Fruit fly (Drosophila melanogaster) whole organism, embryonic: ENCODE measurements around the gene Ras85D.

Source experiments
- Awh ChIP-seq: fragments of 200-800 bp; sonication (Bioruptor generic); IDR thresholded peaks from 2 replicates; pipeline ENCODE4, ENCODE4 v1.3.6; 2022; ENCODE audit warnings: missing biosample characterization, missing genetic modification characterization
- CG10959 ChIP-seq: fragments of 200-800 bp; sonication (Bioruptor generic); IDR thresholded peaks from 2 replicates; pipeline ENCODE4 v1.3.6; 2022; ENCODE audit warnings: missing biosample characterization, missing genetic modification characterization
- CG11504 ChIP-seq: fragments of 200-800 bp; sonication (Bioruptor generic); optimal IDR thresholded peaks from 3 replicates; lab custom pipeline; 2019; ENCODE audit warnings: missing biosample characterization, mild to moderate bottlenecking, missing genetic modification characterization, moderate library complexity
- CG12155 ChIP-seq: fragments of 200-800 bp; sonication (Bioruptor generic); optimal IDR thresholded peaks from 3 replicates; lab custom pipeline; 2016; ENCODE audit warnings: missing biosample characterization, missing genetic modification characterization
- CG16815 ChIP-seq: fragments of 200-800 bp; sonication (Bioruptor generic); optimal IDR thresholded peaks from 3 replicates; lab custom pipeline; 2017; ENCODE audit warnings: missing biosample characterization, mild to moderate bottlenecking, missing genetic modification characterization
- CG17359 ChIP-seq: fragments of 200-800 bp; sonication (Bioruptor generic); optimal IDR thresholded peaks from 3 replicates; lab custom pipeline; 2018; ENCODE audit warnings: missing biosample characterization, mild to moderate bottlenecking, missing genetic modification characterization, moderate library complexity
- CG17612 ChIP-seq: fragments of 200-800 bp; sonication (Bioruptor generic); IDR thresholded peaks from 2 replicates; pipeline ENCODE4 v1.3.6; 2022; ENCODE audit warnings: missing biosample characterization, missing genetic modification characterization
- CG5953 ChIP-seq: fragments of 200-800 bp; sonication (Bioruptor generic); IDR thresholded peaks from 2 replicates; pipeline ENCODE4 v1.3.6; 2022; ENCODE audit warnings: missing biosample characterization, missing genetic modification characterization
- CG6175 ChIP-seq: fragments of 200-800 bp; sonication (Bioruptor generic); IDR thresholded peaks from 3 replicates; pipeline ENCODE4 v1.3.6; 2022; ENCODE audit warnings: missing biosample characterization, missing genetic modification characterization
- CG6272 ChIP-seq: fragments of 200-800 bp; sonication (Bioruptor generic); IDR thresholded peaks from 2 replicates; pipeline ENCODE4 v1.3.6; 2022; ENCODE audit warnings: missing biosample characterization, missing genetic modification characterization
- CG7839 ChIP-seq: fragments of 200-800 bp; sonication (Bioruptor generic); optimal IDR thresholded peaks from 3 replicates; lab custom pipeline; 2018; ENCODE audit warnings: missing biosample characterization, mild to moderate bottlenecking, missing genetic modification characterization, moderate library complexity
- CG7987 ChIP-seq: fragments of 200-800 bp; sonication (Bioruptor generic); optimal IDR thresholded peaks from 2 replicates; lab custom pipeline; 2018; ENCODE audit warnings: missing biosample characterization, mild to moderate bottlenecking, missing genetic modification characterization, moderate library complexity
- CG9727 ChIP-seq: fragments of 200-800 bp; sonication (Bioruptor generic); optimal IDR thresholded peaks from 3 replicates; lab custom pipeline; 2017; ENCODE audit warnings: missing biosample characterization, mild to moderate bottlenecking, missing genetic modification characterization
- Camta ChIP-seq: fragments of 200-800 bp; sonication (Bioruptor generic); optimal IDR thresholded peaks from 2 replicates; lab custom pipeline; 2016; ENCODE audit warnings: missing biosample characterization, missing genetic modification characterization
- Ets97D ChIP-seq: fragments of 200-800 bp; sonication (Bioruptor generic); optimal IDR thresholded peaks from 3 replicates; lab custom pipeline; 2016; ENCODE audit warnings: missing biosample characterization, missing genetic modification characterization
- Fer1 ChIP-seq: fragments of 200-800 bp; sonication (Bioruptor generic); optimal IDR thresholded peaks from 2 replicates; lab custom pipeline; 2017; ENCODE audit warnings: missing biosample characterization, mild to moderate bottlenecking, missing genetic modification characterization
- HLH4C ChIP-seq: fragments of 200-800 bp; sonication (Bioruptor generic); IDR thresholded peaks from 3 replicates; pipeline ENCODE4 v1.3.6; 2022; ENCODE audit warnings: missing biosample characterization, missing genetic modification characterization; ENCODE audit not compliant: partially characterized antibody
- HmgD ChIP-seq: fragments of 200-800 bp; sonication (Bioruptor generic); optimal IDR thresholded peaks from 3 replicates; lab custom pipeline; 2016; ENCODE audit warnings: missing biosample characterization, missing genetic modification characterization
- MESR4 ChIP-seq: fragments of 200-800 bp; sonication (Bioruptor generic); optimal IDR thresholded peaks from 2 replicates; lab custom pipeline; 2018; ENCODE audit warnings: missing biosample characterization, mild to moderate bottlenecking, missing genetic modification characterization, moderate library complexity
- Med ChIP-seq: fragments of 200-800 bp; sonication (Bioruptor generic); peaks from one replicate; lab custom pipeline; 2016; ENCODE audit warnings: missing biosample characterization, missing genetic modification characterization, mild to moderate bottlenecking, inconsistent platforms, moderate library complexity
- Oli ChIP-seq: fragments of 200-800 bp; sonication (Bioruptor generic); optimal IDR thresholded peaks from 2 replicates; lab custom pipeline; 2018; ENCODE audit warnings: missing biosample characterization, mild to moderate bottlenecking, missing genetic modification characterization, moderate library complexity
- Optix ChIP-seq: fragments of 200-800 bp; sonication (Bioruptor generic); IDR thresholded peaks from 3 replicates; pipeline ENCODE4 v1.3.6; 2022; ENCODE audit warnings: missing biosample characterization, missing genetic modification characterization
- Sry-β ChIP-seq: fragments of 200-800 bp; sonication (Bioruptor generic); optimal IDR thresholded peaks from 2 replicates; lab custom pipeline; 2018; ENCODE audit warnings: missing biosample characterization, mild to moderate bottlenecking, missing genetic modification characterization, moderate library complexity
- Trl ChIP-seq, 3 experiments: fragments of >200 bp in 2 of 3; fragments of 200-800 bp in 1 of 3; sonication (Bioruptor generic) in 1 of 3; optimal IDR thresholded peaks; 2 replicates in 1 of 3; 3 replicates in 2 of 3; lab custom pipeline; 2016 to 2017; ENCODE audit warnings: missing biosample characterization in 1 of 3, missing genetic modification characterization in 1 of 3
- Vsx1 ChIP-seq: fragments of 200-800 bp; sonication (Bioruptor generic); optimal IDR thresholded peaks from 2 replicates; lab custom pipeline; 2017; ENCODE audit warnings: missing biosample characterization, mild to moderate bottlenecking, missing genetic modification characterization, missing genetic modification reagents
- az2 ChIP-seq: fragments of 200-800 bp; sonication (Bioruptor generic); optimal IDR thresholded peaks from 3 replicates; lab custom pipeline; 2016; ENCODE audit warnings: missing biosample characterization, missing genetic modification characterization
- bigmax ChIP-seq: fragments of 200-800 bp; sonication (Bioruptor generic); optimal IDR thresholded peaks from 2 replicates; lab custom pipeline; 2018; ENCODE audit warnings: missing biosample characterization, mild to moderate bottlenecking, missing genetic modification characterization
- chm ChIP-seq: fragments of 200-800 bp; sonication (Bioruptor generic); IDR thresholded peaks from 2 replicates; pipeline ENCODE4 v1.3.6; 2022; ENCODE audit warnings: missing biosample characterization, missing genetic modification characterization
- ci ChIP-seq: fragments of 200-800 bp; sonication (Bioruptor generic); IDR thresholded peaks from 3 replicates; pipeline ENCODE4 v1.3.6; 2022; ENCODE audit warnings: missing biosample characterization, missing genetic modification characterization
- dan ChIP-seq: fragments of 200-800 bp; sonication (Bioruptor generic); IDR thresholded peaks from 2 replicates; pipeline ENCODE4 v1.3.6; 2022; ENCODE audit warnings: missing biosample characterization, missing genetic modification characterization
- fd102C ChIP-seq: fragments of 200-800 bp; sonication (Bioruptor generic); optimal IDR thresholded peaks from 2 replicates; lab custom pipeline; 2018; ENCODE audit warnings: missing biosample characterization, mild to moderate bottlenecking, missing genetic modification characterization, moderate library complexity
- gsb ChIP-seq: fragments of 200-800 bp; sonication (Bioruptor generic); IDR thresholded peaks from 2 replicates; pipeline ENCODE4 v1.3.6; 2022; ENCODE audit warnings: missing biosample characterization, missing genetic modification characterization
- gsb-n ChIP-seq: fragments of 200-800 bp; sonication (Bioruptor generic); optimal IDR thresholded peaks from 3 replicates; lab custom pipeline; 2018; ENCODE audit warnings: missing biosample characterization, mild to moderate bottlenecking, missing genetic modification characterization
- inv ChIP-seq: fragments of 200-800 bp; sonication (Bioruptor generic); IDR thresholded peaks from 2 replicates; pipeline ENCODE4 v1.3.6; 2022; ENCODE audit warnings: missing biosample characterization, missing genetic modification characterization; ENCODE audit not compliant: partially characterized antibody
- knrl ChIP-seq: fragments of 200-800 bp; sonication (Bioruptor generic); IDR thresholded peaks from 3 replicates; pipeline ENCODE4 v1.3.6; 2022; ENCODE audit warnings: missing biosample characterization, missing genetic modification characterization; ENCODE audit not compliant: partially characterized antibody
- lbe ChIP-seq: fragments of 200-800 bp; sonication (Bioruptor generic); optimal IDR thresholded peaks from 2 replicates; lab custom pipeline; 2016; ENCODE audit warnings: missing biosample characterization, mild to moderate bottlenecking, missing genetic modification characterization
- lov ChIP-seq, 2 experiments: fragments of 200-800 bp in 1 of 2; fragments of >200 bp in 1 of 2; sonication (Bioruptor generic) in 1 of 2; IDR thresholded peaks in 1 of 2; optimal IDR thresholded peaks in 1 of 2; 2 replicates in 1 of 2; 3 replicates in 1 of 2; pipeline versions ENCODE4 v1.3.6 to Lab custom; 2017 to 2022; ENCODE audit warnings: missing biosample characterization in 1 of 2, missing genetic modification characterization in 1 of 2
- pan ChIP-seq, 4 experiments: fragments of >200 bp in 3 of 4; fragments of 200-800 bp in 1 of 4; sonication (Bioruptor generic) in 1 of 4; optimal IDR thresholded peaks in 3 of 4; IDR thresholded peaks in 1 of 4; 2 replicates each; pipeline versions ENCODE4 v1.3.6 to Lab custom; 2017 to 2022; ENCODE audit warnings: missing biosample characterization in 2 of 4, missing genetic modification characterization in 2 of 4, mixed read lengths in 1 of 4
- peb ChIP-seq: fragments of 200-800 bp; sonication (Bioruptor generic); IDR thresholded peaks from 2 replicates; pipeline ENCODE4 v1.3.6; 2022; ENCODE audit warnings: missing biosample characterization, missing genetic modification characterization
- rib ChIP-seq: fragments of 200-800 bp; sonication (Bioruptor generic); IDR thresholded peaks from 2 replicates; pipeline ENCODE4 v1.3.6; 2022; ENCODE audit warnings: missing biosample characterization, missing genetic modification characterization
- shn ChIP-seq: fragments of 200-800 bp; sonication (Bioruptor generic); optimal IDR thresholded peaks from 3 replicates; lab custom pipeline; 2016; ENCODE audit warnings: missing biosample characterization, missing genetic modification characterization
- slbo ChIP-seq: fragments of 200-800 bp; sonication (Bioruptor generic); IDR thresholded peaks from 2 replicates; pipeline ENCODE4 v1.3.6; 2022; ENCODE audit warnings: missing biosample characterization, missing genetic modification characterization
- sob ChIP-seq: fragments of 200-800 bp; sonication (Bioruptor generic); IDR thresholded peaks from 2 replicates; pipeline ENCODE4 v1.3.6; 2022; ENCODE audit warnings: missing biosample characterization, missing genetic modification characterization
- tin ChIP-seq: fragments of 200-800 bp; sonication (Bioruptor generic); optimal IDR thresholded peaks from 3 replicates; lab custom pipeline; 2016; ENCODE audit warnings: missing biosample characterization, missing genetic modification characterization
- trh ChIP-seq: fragments of 200-800 bp; sonication (Bioruptor generic); optimal IDR thresholded peaks from 2 replicates; lab custom pipeline; 2016; ENCODE audit warnings: missing biosample characterization, missing genetic modification characterization
- tup ChIP-seq: fragments of 200-800 bp; sonication (Bioruptor generic); optimal IDR thresholded peaks from 2 replicates; lab custom pipeline; 2016; ENCODE audit warnings: missing biosample characterization, mild to moderate bottlenecking, missing genetic modification characterization, moderate library complexity
- tx ChIP-seq: fragments of 200-800 bp; sonication (Bioruptor generic); optimal IDR thresholded peaks from 2 replicates; lab custom pipeline; 2016; ENCODE audit warnings: missing biosample characterization, missing genetic modification characterization
- usp ChIP-seq: fragments of >200 bp; optimal IDR thresholded peaks from 2 replicates; lab custom pipeline; 2017; ENCODE audit warnings: missing biosample characterization, missing genetic modification characterization
- zfh1 ChIP-seq: fragments of 200-800 bp; sonication (Bioruptor generic); IDR thresholded peaks from 3 replicates; pipeline ENCODE4 v1.3.6; 2022; ENCODE audit warnings: missing biosample characterization, missing genetic modification characterization

The Ras85D gene

DNA sequence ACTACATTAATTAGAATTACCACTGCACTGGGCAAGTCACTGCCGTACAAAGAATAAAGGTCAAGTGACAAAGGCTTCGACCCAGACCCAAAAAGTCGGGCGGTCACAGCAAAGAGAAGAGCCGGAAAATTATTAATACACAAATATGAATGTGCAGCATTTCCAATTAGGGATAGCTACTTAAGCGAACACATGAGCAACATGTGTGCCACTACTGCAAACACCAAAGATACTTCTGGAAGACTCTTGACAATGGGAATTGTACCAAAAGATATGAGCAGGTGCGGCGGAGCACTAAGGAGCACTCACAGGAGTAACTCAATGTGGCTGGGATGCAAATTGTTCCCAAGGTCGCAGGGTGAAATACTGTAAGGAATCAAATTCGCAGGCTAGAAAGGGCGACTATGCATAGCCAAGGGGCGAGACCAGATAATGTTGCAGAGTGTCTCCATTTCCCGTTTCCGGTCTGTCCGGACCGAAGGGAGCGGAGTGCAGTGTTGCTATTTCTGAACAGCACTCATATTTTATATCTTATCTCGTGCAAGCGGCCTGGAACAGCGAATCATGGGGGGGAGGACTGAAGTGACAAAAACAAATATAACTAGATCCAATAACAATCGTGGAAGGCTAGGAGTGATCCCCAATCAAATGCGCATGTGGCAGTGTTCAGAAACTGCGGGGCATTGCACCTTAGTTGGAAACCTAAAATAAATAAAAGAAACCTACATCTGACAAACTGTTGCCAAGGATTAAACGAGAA is 9.4 kb downstream of the Ras85D start (continued):
- TF ChIP-seq CG9727 (GFP tag; lab: Kevin White, UChicago), result no peak
- TF ChIP-seq rib, result no peak
- no peak for TF ChIP-seq usp (GFP tag; lab: Kevin White, UChicago)
- 0 out of 2 replicates have a peak, but pooled peaks have one; percentile 27 for TF ChIP-seq chm (GFP tag; lab: Robert Waterston, UW)
- TF ChIP-seq knrl (GFP tag; lab: Robert Waterston, UW), result no peak
- no peak for TF ChIP-seq tin (GFP tag; lab: Kevin White, UChicago)
- no peak for TF ChIP-seq sob (GFP tag; lab: Robert Waterston, UW)
- TF ChIP-seq bigmax (GFP tag; lab: Kevin White, UChicago), result no peak
- no peak for TF ChIP-seq gsb-n (tag; lab: Kevin White, UChicago)
- TF ChIP-seq shn, result no peak
- TF ChIP-seq HLH4C (GFP tag; lab: Robert Waterston, UW), result no peak
- no peak for TF ChIP-seq lov (optimal IDR thresholded peaks at IDR 0.05; lab: Kevin White, UChicago)
- 0 out of 3 replicates have a peak, but pooled peaks have one; percentile 23 for TF ChIP-seq lov (GFP tag; IDR thresholded peaks at IDR 0.05; lab: Robert Waterston, UW)
- no peak for TF ChIP-seq slbo (GFP tag; lab: Robert Waterston, UW)
- no peak for TF ChIP-seq CG7987 (GFP tag; lab: Kevin White, UChicago)
- no peak for TF ChIP-seq dan (GFP tag; lab: Robert Waterston, UW)
- TF ChIP-seq Oli, result no peak
- no peak for TF ChIP-seq tx (GFP tag; lab: Kevin White, UChicago)
- TF ChIP-seq Camta, result no peak
- TF ChIP-seq az2, result no peak
- no peak for TF ChIP-seq Optix (GFP tag; lab: Robert Waterston, UW)
- TF ChIP-seq ci (GFP tag; lab: Robert Waterston, UW), result peak; percentile 36; the same call in 1 of the 3 replicates
- no peak for TF ChIP-seq CG6175 (GFP tag; lab: Robert Waterston, UW)
- TF ChIP-seq fd102C, result no peak
- no peak for TF ChIP-seq trh (GFP tag; lab: Kevin White, UChicago)
- TF ChIP-seq Vsx1 (GFP tag; lab: Kevin White, UChicago), result no peak
- no peak for TF ChIP-seq Fer1 (GFP tag; lab: Kevin White, UChicago)
- no peak for TF ChIP-seq CG12155 (GFP tag; lab: Kevin White, UChicago)
- TF ChIP-seq CG7839 (tag; lab: Kevin White, UChicago), result no peak
- TF ChIP-seq Ets97D, result peak; percentile 35
- no peak for TF ChIP-seq CG17359 (tag; lab: Kevin White, UChicago)
- no peak for TF ChIP-seq MESR4 (GFP tag; lab: Kevin White, UChicago)
- no peak for TF ChIP-seq pan (optimal IDR thresholded peaks at IDR 0.05; lab: Kevin White, UChicago)
- no peak for TF ChIP-seq pan (GFP tag; optimal IDR thresholded peaks at IDR 0.05 in 1 of 2, IDR thresholded peaks at IDR 0.05 in 1 of 2)
- no peak for TF ChIP-seq gsb
- no peak for TF ChIP-seq CG11504
- TF ChIP-seq CG5953 (GFP tag; lab: Robert Waterston, UW), result no peak
- no peak for TF ChIP-seq CG17612 (GFP tag; lab: Robert Waterston, UW)
- no peak for TF ChIP-seq CG6272
- TF ChIP-seq tup (GFP tag; lab: Kevin White, UChicago), result no peak
- no peak for TF ChIP-seq Trl (optimal IDR thresholded peaks at IDR 0.05; lab: Kevin White, UChicago)
- TF ChIP-seq Trl (GFP tag; optimal IDR thresholded peaks at IDR 0.05; lab: Kevin White, UChicago), result no peak
- 0 out of 3 replicates have a peak, but pooled peaks have one; percentile 4 for TF ChIP-seq zfh1 (GFP tag; lab: Robert Waterston, UW)
- no peak for TF ChIP-seq Sry-β (GFP tag; lab: Kevin White, UChicago)
- no peak for TF ChIP-seq Awh (GFP tag; lab: Robert Waterston, UW)
- TF ChIP-seq peb (GFP tag; lab: Robert Waterston, UW), result no peak
- TF ChIP-seq inv (GFP tag; lab: Robert Waterston, UW), result no peak
- TF ChIP-seq HmgD (GFP tag; lab: Kevin White, UChicago), result no peak
- TF ChIP-seq CG16815, result no peak
- TF ChIP-seq lbe (GFP tag; lab: Kevin White, UChicago), result no peak
- no peak for TF ChIP-seq CG10959 (GFP tag; lab: Robert Waterston, UW)
- peak; percentile 7 for TF ChIP-seq Med (GFP tag; lab: Kevin White, UChicago)
